Worm (Caenorhabditis elegans): ENCODE results near the gene Y73B6BL.23.

ce11 chrIV:6419031-6419582, at the start of gene Y73B6BL.23, which contains the start of gene htp-2:
- no peak for TF ChIP-seq nfya-1 (tag; optimal IDR thresholded peaks at IDR 0.05; ENCODE audit: insufficient read depth)
- TF ChIP-seq sea-2 (GFP tag; optimal IDR thresholded peaks at IDR 0.05): no peak
- no peak for TF ChIP-seq aly-2 (tag; optimal IDR thresholded peaks at IDR 0.05)
- TF ChIP-seq nhr-77 (tag; optimal IDR thresholded peaks at IDR 0.05): no peak
- no peak for TF ChIP-seq elt-2 (tag; optimal IDR thresholded peaks at IDR 0.05)
- no peak for TF ChIP-seq unc-39 (tag; optimal IDR thresholded peaks at IDR 0.05)
- TF ChIP-seq ceh-82 (tag; optimal IDR thresholded peaks at IDR 0.05): no peak
- TF ChIP-seq zag-1 (tag; optimal IDR thresholded peaks at IDR 0.05): no peak
- no peak for TF ChIP-seq nhr-12 (tag; optimal IDR thresholded peaks at IDR 0.05)
- no peak for TF ChIP-seq R02D3.7 (tag; optimal IDR thresholded peaks at IDR 0.05)
- no peak for TF ChIP-seq ztf-11 (tag; optimal IDR thresholded peaks at IDR 0.05)
- TF ChIP-seq ceh-28 (tag; optimal IDR thresholded peaks at IDR 0.05): no peak
